Worm (Caenorhabditis elegans): ENCODE results near the gene ilys-1.

ilys-1 gene

ce11 chrIV:2507824-2508223, 37.6 kb downstream of the ilys-1 start, which contains the start of gene Y69A2AR.22:
Gene Y69A2AR.22 (minus strand): TSS chrIV:2507924.
- TF ChIP-seq unc-62 (GFP tag; optimal IDR thresholded peaks at IDR 0.05), result no peak

All from whole organism, dauer.